Worm (Caenorhabditis elegans) whole organism, L1 larva: ENCODE measurements around the gene wee-1.1.

Experiments used
- C16A3.4 ChIP-seq: fragments of 150-350 bp; optimal IDR thresholded peaks from 2 replicates; lab custom pipeline; 2014; ENCODE audit warnings: missing biosample characterization, missing genetic modification characterization
- C34B4.2 ChIP-seq: sonication (generic microtip); optimal IDR thresholded peaks from 2 replicates; lab custom pipeline; 2017; ENCODE audit warnings: mild to moderate bottlenecking, missing genetic modification characterization, missing compliant biosample characterization
- F16B12.6 ChIP-seq: fragments of 150-350 bp; optimal IDR thresholded peaks from 2 replicates; lab custom pipeline; 2014; ENCODE audit warnings: missing biosample characterization, missing genetic modification characterization
- Y116A8C.19 ChIP-seq: sonication (generic microtip); optimal IDR thresholded peaks from 2 replicates; lab custom pipeline; 2016; ENCODE audit warnings: missing compliant biosample characterization, missing genetic modification characterization, borderline replicate concordance
- alr-1 ChIP-seq: fragments of 200-800 bp; sonication (Bioruptor generic); optimal IDR thresholded peaks from 2 replicates; lab custom pipeline; 2018; ENCODE audit warnings: borderline replicate concordance, mild to moderate bottlenecking, missing genetic modification characterization, missing compliant biosample characterization
- aly-2 ChIP-seq: fragments of 150-350 bp; optimal IDR thresholded peaks from 2 replicates; lab custom pipeline; 2014; ENCODE audit warnings: missing biosample characterization, missing genetic modification characterization
- ama-1 ChIP-seq: fragments of 150-350 bp; optimal IDR thresholded peaks from 2 replicates; lab custom pipeline; 2014
- ceh-63 ChIP-seq: fragments of 200-800 bp; sonication (Bioruptor generic); optimal IDR thresholded peaks from 2 replicates; lab custom pipeline; 2018; ENCODE audit warnings: mild to moderate bottlenecking, missing genetic modification characterization, missing compliant biosample characterization
- ceh-8 ChIP-seq: fragments of 200-800 bp; sonication (Bioruptor generic); optimal IDR thresholded peaks from 2 replicates; lab custom pipeline; 2018; ENCODE audit warnings: mild to moderate bottlenecking, missing genetic modification characterization, moderate library complexity, missing compliant biosample characterization
- ceh-88 ChIP-seq: fragments of 200-800 bp; sonication (Bioruptor generic); IDR thresholded peaks from 2 replicates; pipeline ENCODE4 v1.3.6; 2022; ENCODE audit warnings: missing genetic modification characterization, missing compliant biosample characterization
- dsc-1 ChIP-seq: sonication (generic microtip); optimal IDR thresholded peaks from 2 replicates; lab custom pipeline; 2016; ENCODE audit warnings: mild to moderate bottlenecking, missing genetic modification characterization, missing compliant biosample characterization
- efl-1 ChIP-seq, 4 experiments: fragments of 150-350 bp; optimal IDR thresholded peaks in 3 of 4; peaks in 1 of 4; 1 replicate in 1 of 4; 2 replicates in 3 of 4; lab custom pipeline; 2014; ENCODE audit warnings: missing biosample characterization in 2 of 4, missing genetic modification characterization in 2 of 4, missing genetic modification reagents in 2 of 4
- egl-13 ChIP-seq: sonication (generic microtip); optimal IDR thresholded peaks from 2 replicates; lab custom pipeline; 2016; ENCODE audit warnings: missing genotype, missing genetic modification reagents, missing genetic modification characterization, missing compliant biosample characterization
- egl-27 ChIP-seq, 2 experiments: fragments of 150-350 bp in 1 of 2; sonication (generic microtip); optimal IDR thresholded peaks; 3 replicates each; lab custom pipeline; 2017 to 2018; ENCODE audit warnings: missing biosample characterization in 2 of 2, missing genetic modification characterization in 2 of 2, missing genetic modification reagents in 2 of 2
- elt-2 ChIP-seq: sonication (generic microtip); optimal IDR thresholded peaks from 2 replicates; lab custom pipeline; 2016; ENCODE audit warnings: missing genetic modification characterization, mild to moderate bottlenecking, inconsistent platforms, missing compliant biosample characterization, missing genetic modification reagents
- ets-5 ChIP-seq: fragments of 200-800 bp; sonication (Bioruptor generic); IDR thresholded peaks from 2 replicates; pipeline ENCODE4 v1.3.6; 2022; ENCODE audit warnings: missing genetic modification characterization, missing compliant biosample characterization
- fkh-8 ChIP-seq: sonication (generic microtip); optimal IDR thresholded peaks from 2 replicates; lab custom pipeline; 2016; ENCODE audit warnings: mild to moderate bottlenecking, missing genetic modification characterization, missing compliant biosample characterization
- fos-1 ChIP-seq: fragments of 150-350 bp; optimal IDR thresholded peaks from 2 replicates; lab custom pipeline; 2014; ENCODE audit warnings: missing biosample characterization, missing genetic modification characterization
- hlh-4 ChIP-seq: sonication (generic microtip); optimal IDR thresholded peaks from 2 replicates; lab custom pipeline; 2016; ENCODE audit warnings: mild to moderate bottlenecking, missing genetic modification characterization, missing compliant biosample characterization
- isw-1 ChIP-seq: fragments of 200-800 bp; sonication (Bioruptor generic); IDR thresholded peaks from 2 replicates; pipeline ENCODE4 v1.3.6; 2022; ENCODE audit warnings: missing genetic modification characterization, missing compliant biosample characterization
- lin-13 ChIP-seq: fragments of 150-350 bp; optimal IDR thresholded peaks from 2 replicates; lab custom pipeline; 2014; ENCODE audit warnings: missing biosample characterization, missing genetic modification reagents, missing genetic modification characterization
- lin-15B ChIP-seq: fragments of 150-350 bp; sonication (generic microtip); optimal IDR thresholded peaks from 3 replicates; lab custom pipeline; 2014; ENCODE audit warnings: missing biosample characterization, missing genetic modification characterization
- lin-35 ChIP-seq, 2 experiments: fragments of 150-350 bp; optimal IDR thresholded peaks; 2 replicates each; lab custom pipeline; 2014; ENCODE audit warnings: missing biosample characterization in 2 of 2, missing genetic modification characterization in 2 of 2, missing genetic modification reagents in 2 of 2
- lsy-2 ChIP-seq, 2 experiments: fragments of 150-350 bp; optimal IDR thresholded peaks; 2 replicates each; lab custom pipeline; 2014; ENCODE audit warnings: missing biosample characterization in 2 of 2, missing genetic modification characterization in 2 of 2
- mab-9 ChIP-seq: fragments of 200-800 bp; sonication (Bioruptor generic); IDR thresholded peaks from 2 replicates; pipeline ENCODE4 v1.3.6; 2022; ENCODE audit warnings: missing genetic modification reagents, missing genetic modification characterization, missing compliant biosample characterization
- mdl-1 ChIP-seq, 2 experiments: fragments of 150-350 bp; optimal IDR thresholded peaks; 2 replicates each; lab custom pipeline; 2014 to 2017; ENCODE audit warnings: missing biosample characterization in 2 of 2, missing genetic modification characterization in 2 of 2, inconsistent platforms in 1 of 2
- mef-2 ChIP-seq: fragments of 150-350 bp; optimal IDR thresholded peaks from 2 replicates; lab custom pipeline; 2014; ENCODE audit warnings: missing biosample characterization, missing genetic modification characterization
- nhr-11 ChIP-seq: fragments of 150-350 bp; optimal IDR thresholded peaks from 2 replicates; lab custom pipeline; 2014; ENCODE audit warnings: missing biosample characterization, missing genetic modification characterization
- nhr-19 ChIP-seq: fragments of 200-800 bp; sonication (Bioruptor generic); conservative IDR thresholded peaks from 2 replicates; pipeline ENCODE4 v1.3.6; 2022; ENCODE audit warnings: missing genetic modification characterization, missing compliant biosample characterization
- nhr-20 ChIP-seq: sonication (generic microtip); optimal IDR thresholded peaks from 2 replicates; lab custom pipeline; 2016; ENCODE audit warnings: mild to moderate bottlenecking, missing genetic modification characterization, missing compliant biosample characterization
- nhr-237 ChIP-seq: fragments of 150-350 bp; optimal IDR thresholded peaks from 2 replicates; lab custom pipeline; 2014; ENCODE audit warnings: missing biosample characterization, missing genetic modification characterization
- nhr-28 ChIP-seq: fragments of 150-350 bp; optimal IDR thresholded peaks from 2 replicates; lab custom pipeline; 2014; ENCODE audit warnings: missing biosample characterization, missing genetic modification characterization
- nhr-47 ChIP-seq: sonication (generic microtip); optimal IDR thresholded peaks from 2 replicates; lab custom pipeline; 2016; ENCODE audit warnings: mild to moderate bottlenecking, missing genetic modification characterization, moderate library complexity, missing compliant biosample characterization
- nhr-71 ChIP-seq: sonication (generic microtip); optimal IDR thresholded peaks from 2 replicates; lab custom pipeline; 2016; ENCODE audit warnings: mild to moderate bottlenecking, missing genetic modification characterization, moderate library complexity, missing compliant biosample characterization
- nhr-85 ChIP-seq: sonication (generic microtip); peaks from one replicate; lab custom pipeline; 2016; ENCODE audit warnings: missing genetic modification characterization, inconsistent platforms, missing compliant biosample characterization
- nhr-90 ChIP-seq: sonication (generic microtip); optimal IDR thresholded peaks from 2 replicates; lab custom pipeline; 2016; ENCODE audit warnings: mild to moderate bottlenecking, missing genetic modification characterization, missing compliant biosample characterization; ENCODE audit not compliant: poor library complexity
- pag-3 ChIP-seq: sonication (generic microtip); optimal IDR thresholded peaks from 2 replicates; lab custom pipeline; 2017; ENCODE audit warnings: missing genetic modification characterization, mild to moderate bottlenecking, missing compliant biosample characterization, antibody characterized with exemption, borderline replicate concordance; ENCODE audit not compliant: insufficient read depth
- pqm-1 ChIP-seq: sonication (generic microtip); optimal IDR thresholded peaks from 3 replicates; lab custom pipeline; 2017; ENCODE audit warnings: missing biosample characterization, missing genetic modification characterization
- rnt-1 ChIP-seq: sonication (generic microtip); optimal IDR thresholded peaks from 2 replicates; lab custom pipeline; 2016; ENCODE audit warnings: mild to moderate bottlenecking, missing genetic modification characterization, moderate library complexity, missing compliant biosample characterization
- skn-1 ChIP-seq: fragments of 150-350 bp; optimal IDR thresholded peaks from 2 replicates; lab custom pipeline; 2014; ENCODE audit warnings: missing biosample characterization, missing genetic modification characterization
- snpc-4 ChIP-seq: fragments of 150-350 bp; optimal IDR thresholded peaks from 2 replicates; lab custom pipeline; 2014; ENCODE audit warnings: missing biosample characterization, missing genetic modification characterization
- sox-4 ChIP-seq: sonication (generic microtip); optimal IDR thresholded peaks from 2 replicates; lab custom pipeline; 2016; ENCODE audit warnings: missing genetic modification characterization, missing compliant biosample characterization
- sup-37 ChIP-seq: fragments of 200-800 bp; sonication (Bioruptor generic); optimal IDR thresholded peaks from 2 replicates; lab custom pipeline; 2018; ENCODE audit warnings: mild to moderate bottlenecking, missing genetic modification characterization, missing compliant biosample characterization
- tbx-2 ChIP-seq: sonication (generic microtip); optimal IDR thresholded peaks from 2 replicates; lab custom pipeline; 2016; ENCODE audit warnings: missing genetic modification characterization, missing compliant biosample characterization
- tlp-1 ChIP-seq: fragments of 150-350 bp; optimal IDR thresholded peaks from 2 replicates; lab custom pipeline; 2014; ENCODE audit warnings: missing biosample characterization, missing genetic modification characterization
- unc-130 ChIP-seq: fragments of 150-350 bp; optimal IDR thresholded peaks from 2 replicates; lab custom pipeline; 2017; ENCODE audit warnings: missing biosample characterization, missing genetic modification characterization, inconsistent platforms
- unc-30 ChIP-seq: sonication (generic microtip); optimal IDR thresholded peaks from 2 replicates; lab custom pipeline; 2017; ENCODE audit warnings: missing biosample characterization, missing genetic modification characterization
- unc-98 ChIP-seq: fragments of 200-800 bp; sonication (Bioruptor generic); IDR thresholded peaks from 2 replicates; pipeline ENCODE4 v1.3.6; 2022; ENCODE audit warnings: missing genetic modification characterization, missing compliant biosample characterization
- xbp-1 ChIP-seq: sonication (generic microtip); optimal IDR thresholded peaks from 2 replicates; lab custom pipeline; 2016; ENCODE audit warnings: missing genetic modification characterization, missing compliant biosample characterization
- zip-4 ChIP-seq: fragments of 200-800 bp; sonication (Bioruptor generic); optimal IDR thresholded peaks from 2 replicates; lab custom pipeline; 2018; ENCODE audit warnings: mild to moderate bottlenecking, missing genetic modification characterization, moderate library complexity, missing compliant biosample characterization
- ztf-11 ChIP-seq, 2 experiments: sonication (generic microtip); optimal IDR thresholded peaks; 2 replicates each; lab custom pipeline; 2016 to 2017; ENCODE audit warnings: missing genetic modification characterization in 2 of 2, missing biosample characterization in 1 of 2, missing compliant biosample characterization in 1 of 2
- ztf-4 ChIP-seq: fragments of 150-350 bp; optimal IDR thresholded peaks from 2 replicates; lab custom pipeline; 2014; ENCODE audit warnings: missing biosample characterization, missing genetic modification characterization

wee-1.1 gene

ce11 chrII:9591071-9591470 is 7.7 kb upstream of the wee-1.1 start, which contains the start of the genes E02H1.1 and tag-124:
Gene E02H1.1, minus strand, starts transcription at chrII:9591164.
Gene tag-124, plus strand, starts transcription at chrII:9591292.
- TF ChIP-seq elt-2, result peak; percentile 88
- TF ChIP-seq mef-2, result no peak
- TF ChIP-seq lsy-2 (tag; optimal IDR thresholded peaks at IDR 0.05; lab: Kevin White, UChicago), result peak; percentile 84 to 88
- TF ChIP-seq nhr-90, result peak; percentile 94
- peak; percentile 96 for TF ChIP-seq dsc-1 (tag; lab: Kevin White, UChicago)
- peak; percentile 16 for TF ChIP-seq lin-13 (GFP tag; lab: Kevin White, UChicago)
- peak; percentile 95 for TF ChIP-seq sox-4 (tag; lab: Kevin White, UChicago)
- peak; percentile 93 for TF ChIP-seq tbx-2 (tag; lab: Kevin White, UChicago)
- peak; percentile 47 for TF ChIP-seq ceh-8 (GFP tag; lab: Kevin White, UChicago)
- peak; percentile 99 for TF ChIP-seq rnt-1 (tag; lab: Kevin White, UChicago)
- no peak for TF ChIP-seq nhr-237 (tag; lab: Kevin White, UChicago)
- TF ChIP-seq fkh-8 (tag; lab: Kevin White, UChicago), result peak; percentile 84
- peak; percentile 23 for TF ChIP-seq C16A3.4 (tag; lab: Kevin White, UChicago)
- TF ChIP-seq ztf-11 (tag; optimal IDR thresholded peaks at IDR 0.05; lab: Kevin White, UChicago), result peak in 1 of 2 experiments; percentile 97
- peak; percentile 79 for TF ChIP-seq ztf-4 (tag; lab: Kevin White, UChicago)
- no peak for TF ChIP-seq egl-27 (tag; optimal IDR thresholded peaks at IDR 0.05; lab: Kevin White, UChicago)
- TF ChIP-seq lin-15B, result peak; percentile 32
- peak in 1 of 2 experiments; percentile 65 for TF ChIP-seq mdl-1 (tag; optimal IDR thresholded peaks at IDR 0.05; lab: Kevin White, UChicago)
- TF ChIP-seq lin-35 (GFP tag; optimal IDR thresholded peaks at IDR 0.05; lab: Kevin White, UChicago), result peak; percentile 73 to 76
- peak; percentile 97 for TF ChIP-seq nhr-85 (tag; lab: Kevin White, UChicago)
- no peak for TF ChIP-seq ama-1 (lab: Kevin White, UChicago)
- peak; percentile 75 to 81 for TF ChIP-seq efl-1 (optimal IDR thresholded peaks at IDR 0.05; lab: Kevin White, UChicago)
- TF ChIP-seq efl-1 (GFP tag; optimal IDR thresholded peaks at IDR 0.05 in 1 of 2; lab: Kevin White, UChicago), result peak; percentile 75 to 97
- TF ChIP-seq snpc-4 (tag; lab: Kevin White, UChicago), result peak; percentile 38
- peak; percentile 97 for TF ChIP-seq egl-13 (tag; lab: Kevin White, UChicago)
- TF ChIP-seq unc-130, result peak; percentile 56
- TF ChIP-seq ets-5 (GFP tag; lab: Robert Waterston, UW), result no peak
- peak; percentile 80 for TF ChIP-seq unc-98 (GFP tag; lab: Robert Waterston, UW)
- no peak for TF ChIP-seq nhr-28
- no peak for TF ChIP-seq pag-3 (tag; lab: Kevin White, UChicago)
- peak; percentile 93 for TF ChIP-seq Y116A8C.19 (tag; lab: Kevin White, UChicago)
- TF ChIP-seq unc-30 (tag; lab: Kevin White, UChicago), result peak; percentile 7
- TF ChIP-seq hlh-4 (tag; lab: Kevin White, UChicago), result peak; percentile 66
- no peak for TF ChIP-seq pqm-1
- peak; percentile 66 for TF ChIP-seq nhr-11
- TF ChIP-seq tlp-1 (tag; lab: Kevin White, UChicago), result no peak
- TF ChIP-seq nhr-47, result peak; percentile 93
- peak; percentile 94 for TF ChIP-seq nhr-20 (tag; lab: Kevin White, UChicago)
- TF ChIP-seq F16B12.6 (tag; lab: Kevin White, UChicago), result peak; percentile 33
- TF ChIP-seq nhr-71, result peak; percentile 93
- peak; percentile 62 for TF ChIP-seq skn-1 (tag; lab: Kevin White, UChicago)
- peak; percentile 97 for TF ChIP-seq nhr-19
- peak; percentile 65 for TF ChIP-seq ceh-63 (GFP tag; lab: Kevin White, UChicago)
- TF ChIP-seq C34B4.2, result peak; percentile 37
- TF ChIP-seq sup-37 (GFP tag; lab: Kevin White, UChicago), result peak; percentile 60
- peak; percentile 79 for TF ChIP-seq mab-9 (GFP tag; lab: Robert Waterston, UW)
- TF ChIP-seq xbp-1 (tag; lab: Kevin White, UChicago), result peak; percentile 92
- peak; percentile 84 for TF ChIP-seq ceh-88 (GFP tag; lab: Robert Waterston, UW)
- peak; percentile 77 for TF ChIP-seq isw-1 (GFP tag; lab: Robert Waterston, UW)
- peak; percentile 57 for TF ChIP-seq aly-2
- peak; percentile 61 for TF ChIP-seq fos-1 (tag; lab: Kevin White, UChicago)
- TF ChIP-seq alr-1 (tag; lab: Kevin White, UChicago), result no peak
- TF ChIP-seq zip-4, result peak; percentile 62
